Worm (Caenorhabditis elegans) whole organism, early embryonic: ENCODE results near the gene glb-21.

Experiments
- ama-1 ChIP-seq: fragments of 150-350 bp; optimal IDR thresholded peaks from 2 replicates; lab custom pipeline; 2014
- hmbx-1 ChIP-seq: sonication (generic microtip); optimal IDR thresholded peaks from 2 replicates; lab custom pipeline; 2016; ENCODE audit warnings: mild to moderate bottlenecking, missing genetic modification characterization, missing compliant biosample characterization

DNA sequence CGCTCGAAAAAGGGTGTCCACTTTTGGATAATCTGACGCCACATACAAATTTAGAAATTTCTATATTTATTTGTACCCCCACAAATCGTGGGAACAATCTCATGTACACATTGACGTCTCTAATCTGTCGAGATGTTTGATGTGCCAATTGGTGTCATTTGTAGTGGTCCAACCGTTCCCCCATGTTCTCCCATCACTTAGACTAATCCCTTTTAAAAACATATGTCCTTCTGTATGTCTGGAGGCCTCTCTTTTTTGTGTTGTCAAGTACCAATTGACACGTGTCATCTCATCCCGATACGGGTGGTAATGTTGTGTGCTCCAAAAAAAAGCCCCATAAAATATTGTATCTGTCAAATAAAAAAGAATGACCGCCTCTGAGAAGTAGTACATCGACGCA, 33.7 kb upstream of the glb-21 start:
- TF ChIP-seq hmbx-1 (tag; lab: Kevin White, UChicago) (no peak), ama-1 (lab: Kevin White, UChicago) (no peak)
